Worm (Caenorhabditis elegans) whole organism, L4 larva: ENCODE results near the gene W02A2.8.

Source experiments
- dmd-9 ChIP-seq: fragments of 200-800 bp; sonication (Bioruptor generic); IDR thresholded peaks from 2 replicates; pipeline ENCODE4 v1.3.6; 2022; ENCODE audit warnings: missing genetic modification reagents, missing genetic modification characterization, missing compliant biosample characterization
- fkh-10 ChIP-seq: fragments of 150-350 bp; optimal IDR thresholded peaks from 2 replicates; lab custom pipeline; 2014; ENCODE audit warnings: missing biosample characterization, missing genetic modification reagents, missing genetic modification characterization
- mep-1 ChIP-seq: fragments of 150-350 bp; sonication (generic microtip); optimal IDR thresholded peaks from 3 replicates; lab custom pipeline; 2014; ENCODE audit warnings: missing biosample characterization, missing genetic modification characterization
- pha-4 ChIP-seq, 2 experiments: fragments of 150-350 bp in 1 of 2; fragments of 200-800 bp in 1 of 2; sonication (Bioruptor generic) in 1 of 2; IDR thresholded peaks in 1 of 2; optimal IDR thresholded peaks in 1 of 2; 2 replicates each; pipeline versions ENCODE4 v1.3.6 to Lab custom; 2014 to 2022; ENCODE audit warnings: missing genetic modification characterization in 2 of 2, missing genetic modification reagents in 2 of 2, missing biosample characterization in 1 of 2, missing compliant biosample characterization in 1 of 2

DNA sequence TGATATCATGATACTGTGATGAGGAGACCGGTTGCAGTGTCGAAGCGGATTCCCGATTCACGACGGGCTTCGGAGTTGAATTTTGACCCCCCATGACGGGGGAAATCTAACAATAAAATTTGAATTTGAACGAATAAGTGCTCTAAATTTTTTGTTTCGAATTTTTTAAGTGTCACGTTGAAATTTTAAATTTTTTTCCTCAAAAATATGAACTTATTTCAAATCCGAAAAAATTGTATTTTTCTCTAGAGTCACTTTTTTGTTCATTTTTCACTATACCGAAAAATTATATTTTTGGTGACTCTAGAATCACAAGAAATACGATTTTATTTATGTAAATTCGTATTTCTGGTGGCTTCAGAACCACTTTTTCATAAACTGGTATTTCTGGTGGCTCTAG lies at the start of gene W02A2.8:
- TF ChIP-seq dmd-9 (GFP tag; lab: Robert Waterston, UW) = no peak
- no peak for TF ChIP-seq fkh-10 (GFP tag; lab: Kevin White, UChicago)
- no peak for TF ChIP-seq mep-1 (tag; lab: Kevin White, UChicago)
- no peak for TF ChIP-seq pha-4 (GFP tag; IDR thresholded peaks at IDR 0.05; lab: Robert Waterston, UW)
- TF ChIP-seq pha-4 (tag; optimal IDR thresholded peaks at IDR 0.05; lab: Kevin White, UChicago) = no peak
